Fruit fly (Drosophila melanogaster): ENCODE data around the gene vvl.

dm6 chr3L:6813694-6814093 lies 23.7 kb downstream of the vvl start:
- TF ChIP-seq CTCF (optimal IDR thresholded peaks at IDR 0.05): no peak
- TF ChIP-seq CG8478 (optimal IDR thresholded peaks at IDR 0.05): no peak

Measured in S2 (cell line).